Fruit fly (Drosophila melanogaster): ENCODE data around the gene CG34428.

CG34428 gene

DNA sequence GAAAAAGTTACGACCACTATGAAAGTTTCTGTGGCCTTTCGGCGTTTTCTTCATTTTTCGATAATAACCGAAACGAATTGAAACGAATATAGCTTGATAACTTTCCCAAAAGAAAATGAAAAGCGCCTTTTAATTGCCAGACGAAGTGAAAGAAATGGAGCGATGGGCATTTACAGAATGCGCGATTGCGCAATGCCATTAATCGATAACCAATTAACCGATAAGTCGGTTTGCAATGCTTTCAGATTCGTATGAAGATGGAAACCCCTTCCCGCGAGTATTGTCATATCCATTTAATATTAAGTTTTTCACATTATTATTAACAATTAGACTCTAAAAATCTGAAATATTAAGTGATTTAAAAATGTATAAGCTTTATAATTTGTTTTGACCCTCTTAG lies 34.2 kb upstream of the CG34428 start (continued):
- TF ChIP-seq Dref (GFP tag; IDR thresholded peaks at IDR 0.05) = peak; percentile 41
- no peak for TF ChIP-seq CG13775 (GFP tag; optimal IDR thresholded peaks at IDR 0.05)
- no peak for TF ChIP-seq CG1602 (GFP tag; optimal IDR thresholded peaks at IDR 0.05)
- no peak for TF ChIP-seq CG5180 (GFP tag; optimal IDR thresholded peaks at IDR 0.05)
- no peak for TF ChIP-seq CG2875 (GFP tag; optimal IDR thresholded peaks at IDR 0.05)
- peak; percentile 15 for TF ChIP-seq kni (GFP tag; optimal IDR thresholded peaks at IDR 0.05)

DNA sequence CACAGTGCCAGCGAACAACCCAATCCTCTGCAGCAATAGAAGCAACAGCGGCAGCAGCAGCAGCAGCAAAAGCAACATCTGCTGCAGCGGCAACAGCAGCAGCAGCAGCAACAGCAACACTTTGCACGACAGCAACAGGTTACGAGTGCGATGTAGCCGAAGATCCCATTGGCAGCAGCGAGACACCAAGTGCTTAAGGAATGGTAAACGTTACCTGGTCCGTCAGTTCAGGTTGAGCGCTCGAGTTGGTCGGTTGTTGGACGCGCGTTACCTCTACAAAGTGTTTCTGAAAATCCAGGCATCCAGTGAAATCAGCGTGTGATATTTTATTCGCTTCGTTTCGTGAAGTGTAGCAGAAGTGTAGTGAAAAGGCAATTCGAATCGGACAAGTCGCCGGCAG lies 32.8 kb upstream of the CG34428 start, which contains the start of gene CG17672:
CG17672 (plus strand) TSS at position 223 of the 400 bp plus-strand sequence.
- TF ChIP-seq ci (GFP tag; IDR thresholded peaks at IDR 0.05) (peak; percentile 63; the same call in 1 of the 3 replicates), CG14965 (GFP tag; optimal IDR thresholded peaks at IDR 0.05; ENCODE audit: borderline replicate concordance) (no peak), CG5180 (GFP tag; optimal IDR thresholded peaks at IDR 0.05) (peak; percentile 23), CG18476 (GFP tag; optimal IDR thresholded peaks at IDR 0.05) (no peak), inv (GFP tag; IDR thresholded peaks at IDR 0.05; ENCODE audit: partially characterized antibody) (0 out of 2 replicates have a peak, but pooled peaks have one; percentile 14), amos (GFP tag; IDR thresholded peaks at IDR 0.05; ENCODE audit: partially characterized antibody) (peak; percentile 20; the same call in 1 of the 2 replicates), CG8478 (optimal IDR thresholded peaks at IDR 0.05) (peak; percentile 71), Nf-YB (GFP tag; optimal IDR thresholded peaks at IDR 0.05) (peak; percentile 8), sens (GFP tag) (peak; percentile 24), CG6175 (GFP tag; IDR thresholded peaks at IDR 0.05) (peak; percentile 40; the same call in 1 of the 3 replicates), Blimp-1 (GFP tag; optimal IDR thresholded peaks at IDR 0.05) (peak; percentile 36), lov (optimal IDR thresholded peaks at IDR 0.05) (no peak), lov (GFP tag; IDR thresholded peaks at IDR 0.05) (0 out of 3 replicates have a peak, but pooled peaks have one; percentile 40), knrl (GFP tag; IDR thresholded peaks at IDR 0.05; ENCODE audit: partially characterized antibody) (peak; percentile 22; the same call in 1 of the 3 replicates), Drgx (GFP tag; IDR thresholded peaks at IDR 0.05) (0 out of 2 replicates have a peak, but pooled peaks have one; percentile 15), CG42726 (GFP tag; IDR thresholded peaks at IDR 0.05; ENCODE audit: partially characterized antibody) (no peak), CG11504 (tag; optimal IDR thresholded peaks at IDR 0.05) (peak; percentile 69), nom (GFP tag; optimal IDR thresholded peaks at IDR 0.05) (peak; percentile 39), otp (GFP tag; IDR thresholded peaks at IDR 0.05) (no peak), Nf-YC (tag; optimal IDR thresholded peaks at IDR 0.05) (peak; percentile 45), CG34422 (GFP tag; IDR thresholded peaks at IDR 0.05) (0 out of 3 replicates have a peak, but pooled peaks have one; percentile 27), ara (GFP tag; IDR thresholded peaks at IDR 0.05) (0 out of 2 replicates have a peak, but pooled peaks have one; percentile 41), Med (GFP tag) (peak; percentile 30), Hr3 (GFP tag; optimal IDR thresholded peaks at IDR 0.05) (no peak), Deaf1 (tag; optimal IDR thresholded peaks at IDR 0.05) (peak; percentile 93), CG12769 (tag; optimal IDR thresholded peaks at IDR 0.05) (peak; percentile 67), CG3995 (GFP tag; optimal IDR thresholded peaks at IDR 0.05) (peak; percentile 32), vvl (GFP tag; IDR thresholded peaks at IDR 0.05) (peak; percentile 45; the same call in 1 of the 2 replicates), yki (optimal IDR thresholded peaks at IDR 0.05) (no peak), CG11093 (GFP tag; IDR thresholded peaks at IDR 0.05) (no peak), bsh (GFP tag; optimal IDR thresholded peaks at IDR 0.05) (peak in 1 of 2 experiments; percentile 22), chinmo (GFP tag; IDR thresholded peaks at IDR 0.05; ENCODE audit: partially characterized antibody) (peak; percentile 86; the same call in 3 of the 4 replicates), Adf1 (GFP tag; IDR thresholded peaks at IDR 0.05) (peak; percentile 22; the same call in 1 of the 2 replicates), kni (GFP tag; optimal IDR thresholded peaks at IDR 0.05) (peak; percentile 14), Jarid2 (GFP tag; optimal IDR thresholded peaks at IDR 0.05) (peak; percentile 69), bbx (GFP tag; IDR thresholded peaks at IDR 0.05; ENCODE audit: partially characterized antibody) (peak; percentile 50), pita (GFP tag; optimal IDR thresholded peaks at IDR 0.05) (no peak)

Data from whole organism, embryonic.